Fruit fly (Drosophila melanogaster): ENCODE results near the gene Srp72.

- TF ChIP-seq h (optimal IDR thresholded peaks at IDR 0.05) (no peak), Tbp (GFP tag; optimal IDR thresholded peaks at IDR 0.05) (no peak), CG7745 (tag; optimal IDR thresholded peaks at IDR 0.05) (peak; percentile 33), salm (tag; optimal IDR thresholded peaks at IDR 0.05) (peak; percentile 76), Poxn (GFP tag; IDR thresholded peaks at IDR 0.05) (no peak), CG9817 (tag; optimal IDR thresholded peaks at IDR 0.05) (peak; percentile 86), CG18476 (GFP tag; optimal IDR thresholded peaks at IDR 0.05) (peak; percentile 62), CG8944 (GFP tag; optimal IDR thresholded peaks at IDR 0.05) (peak; percentile 57), CG4282 (GFP tag; optimal IDR thresholded peaks at IDR 0.05) (peak; percentile 39), Lim3 (GFP tag; IDR thresholded peaks at IDR 0.05) (no peak), CG13894 (tag; optimal IDR thresholded peaks at IDR 0.05) (no peak), CG8281 (tag; optimal IDR thresholded peaks at IDR 0.05) (no peak), Xbp1 (GFP tag; optimal IDR thresholded peaks at IDR 0.05) (peak; percentile 88)
Observed at dm6 chr3R:20579816-20580215, 8.7 kb upstream of the Srp72 start, which contains the start of the genes EloB and Srp14.
